Fruit fly (Drosophila melanogaster) whole organism, embryonic: ENCODE data around the gene CG15024.
A peak's percentile ranks its signal among the peaks of the same experiment; 100 is the strongest.

ENCODE experiments used
- ATbp ChIP-seq: fragments of 200-800 bp; sonication (Bioruptor generic); optimal IDR thresholded peaks from 2 replicates; lab custom pipeline; 2017; ENCODE audit warnings: missing biosample characterization, mild to moderate bottlenecking, missing genetic modification characterization, missing genetic modification reagents
- Ada2b ChIP-seq: fragments of 200-800 bp; sonication (Bioruptor generic); IDR thresholded peaks from 2 replicates; pipeline ENCODE4 v1.3.6; 2022; ENCODE audit warnings: missing biosample characterization, missing genetic modification characterization
- Awh ChIP-seq: fragments of 200-800 bp; sonication (Bioruptor generic); IDR thresholded peaks from 2 replicates; pipeline ENCODE4, ENCODE4 v1.3.6; 2022; ENCODE audit warnings: missing biosample characterization, missing genetic modification characterization
- B-H1 ChIP-seq: fragments of 200-800 bp; sonication (Bioruptor generic); IDR thresholded peaks from 3 replicates; pipeline ENCODE4 v1.3.6; 2022; ENCODE audit warnings: missing biosample characterization, missing genetic modification characterization
- CG10959 ChIP-seq: fragments of 200-800 bp; sonication (Bioruptor generic); IDR thresholded peaks from 2 replicates; pipeline ENCODE4 v1.3.6; 2022; ENCODE audit warnings: missing biosample characterization, missing genetic modification characterization
- CG11093 ChIP-seq: fragments of 200-800 bp; sonication (Bioruptor generic); IDR thresholded peaks from 3 replicates; pipeline ENCODE4 v1.3.6; 2022; ENCODE audit warnings: missing biosample characterization, missing genetic modification characterization
- CG13894 ChIP-seq: fragments of 200-800 bp; sonication (Bioruptor generic); optimal IDR thresholded peaks from 3 replicates; lab custom pipeline; 2018; ENCODE audit warnings: missing biosample characterization, mild to moderate bottlenecking, missing genetic modification characterization, moderate library complexity
- CG14860 ChIP-seq: fragments of 200-800 bp; sonication (Bioruptor generic); IDR thresholded peaks from 3 replicates; pipeline ENCODE4 v1.3.6; 2022; ENCODE audit warnings: missing biosample characterization, missing genetic modification characterization; ENCODE audit not compliant: partially characterized antibody
- CG15269 ChIP-seq: fragments of 200-800 bp; sonication (Bioruptor generic); optimal IDR thresholded peaks from 2 replicates; lab custom pipeline; 2018; ENCODE audit warnings: missing biosample characterization, mild to moderate bottlenecking, missing genetic modification characterization, moderate library complexity
- CG15601 ChIP-seq: fragments of 200-800 bp; sonication (Bioruptor generic); optimal IDR thresholded peaks from 3 replicates; lab custom pipeline; 2019; ENCODE audit warnings: missing biosample characterization, mild to moderate bottlenecking, missing genetic modification characterization, moderate library complexity
- CG16813 ChIP-seq: fragments of 200-800 bp; sonication (Bioruptor generic); IDR thresholded peaks from 3 replicates; pipeline ENCODE4 v1.3.6; 2022; ENCODE audit warnings: missing biosample characterization, missing genetic modification characterization; ENCODE audit not compliant: partially characterized antibody
- CG17186 ChIP-seq: fragments of 200-800 bp; sonication (Bioruptor generic); optimal IDR thresholded peaks from 3 replicates; lab custom pipeline; 2017; ENCODE audit warnings: missing biosample characterization, missing genetic modification reagents, missing genetic modification characterization
- CG17328 ChIP-seq: fragments of 200-800 bp; sonication (Bioruptor generic); IDR thresholded peaks from 2 replicates; pipeline ENCODE4 v1.3.6; 2022; ENCODE audit warnings: missing biosample characterization, missing genetic modification characterization
- CG17568 ChIP-seq: fragments of 200-800 bp; sonication (Bioruptor generic); optimal IDR thresholded peaks from 2 replicates; lab custom pipeline; 2018; ENCODE audit warnings: missing biosample characterization, mild to moderate bottlenecking, missing genetic modification characterization, moderate library complexity
- CG17612 ChIP-seq: fragments of 200-800 bp; sonication (Bioruptor generic); IDR thresholded peaks from 2 replicates; pipeline ENCODE4 v1.3.6; 2022; ENCODE audit warnings: missing biosample characterization, missing genetic modification characterization
- CG1832 ChIP-seq: fragments of 200-800 bp; sonication (Bioruptor generic); optimal IDR thresholded peaks from 2 replicates; lab custom pipeline; 2017; ENCODE audit warnings: missing biosample characterization, mild to moderate bottlenecking, missing genetic modification characterization, inconsistent platforms
- CG31388 ChIP-seq: fragments of 200-800 bp; sonication (Bioruptor generic); optimal IDR thresholded peaks from 2 replicates; lab custom pipeline; 2016; ENCODE audit warnings: missing biosample characterization, missing genetic modification characterization
- CG3407 ChIP-seq: fragments of 200-800 bp; sonication (Bioruptor generic); optimal IDR thresholded peaks from 2 replicates; lab custom pipeline; 2018; ENCODE audit warnings: missing biosample characterization, mild to moderate bottlenecking, missing genetic modification characterization
- CG4282 ChIP-seq: fragments of 200-800 bp; sonication (Bioruptor generic); optimal IDR thresholded peaks from 2 replicates; lab custom pipeline; 2016; ENCODE audit warnings: missing biosample characterization, missing genetic modification characterization
- CG6272 ChIP-seq: fragments of 200-800 bp; sonication (Bioruptor generic); IDR thresholded peaks from 2 replicates; pipeline ENCODE4 v1.3.6; 2022; ENCODE audit warnings: missing biosample characterization, missing genetic modification characterization
- CG7786 ChIP-seq: fragments of 200-800 bp; sonication (Bioruptor generic); optimal IDR thresholded peaks from 2 replicates; lab custom pipeline; 2016; ENCODE audit warnings: missing biosample characterization, missing genetic modification characterization
- CG9817 ChIP-seq: fragments of 200-800 bp; sonication (Bioruptor generic); optimal IDR thresholded peaks from 2 replicates; lab custom pipeline; 2018; ENCODE audit warnings: missing biosample characterization, mild to moderate bottlenecking, missing genetic modification characterization, moderate library complexity
- Camta ChIP-seq: fragments of 200-800 bp; sonication (Bioruptor generic); optimal IDR thresholded peaks from 2 replicates; lab custom pipeline; 2016; ENCODE audit warnings: missing biosample characterization, missing genetic modification characterization
- Doc3 ChIP-seq: fragments of 200-800 bp; sonication (Bioruptor generic); IDR thresholded peaks from 3 replicates; pipeline ENCODE4 v1.3.6; 2022; ENCODE audit warnings: missing biosample characterization, missing genetic modification characterization; ENCODE audit not compliant: partially characterized antibody
- Fer2 ChIP-seq: fragments of 200-800 bp; sonication (Bioruptor generic); optimal IDR thresholded peaks from 2 replicates; lab custom pipeline; 2018; ENCODE audit warnings: missing biosample characterization, mild to moderate bottlenecking, missing genetic modification characterization, moderate library complexity
- HmgD ChIP-seq: fragments of 200-800 bp; sonication (Bioruptor generic); optimal IDR thresholded peaks from 3 replicates; lab custom pipeline; 2016; ENCODE audit warnings: missing biosample characterization, missing genetic modification characterization
- Mes4 ChIP-seq: fragments of 200-800 bp; sonication (Bioruptor generic); optimal IDR thresholded peaks from 2 replicates; lab custom pipeline; 2016; ENCODE audit warnings: missing biosample characterization, missing genetic modification characterization
- Mrtf ChIP-seq: fragments of 200-800 bp; sonication (Bioruptor generic); IDR thresholded peaks from 3 replicates; pipeline ENCODE4 v1.3.6; 2022; ENCODE audit warnings: missing biosample characterization, missing genetic modification characterization
- NC2α ChIP-seq: fragments of 200-800 bp; sonication (Bioruptor generic); optimal IDR thresholded peaks from 2 replicates; lab custom pipeline; 2016; ENCODE audit warnings: missing biosample characterization, missing genetic modification characterization
- Nf-YA ChIP-seq: fragments of 200-800 bp; sonication (Bioruptor generic); IDR thresholded peaks from 2 replicates; pipeline ENCODE4 v1.3.6; 2022; ENCODE audit warnings: missing biosample characterization, missing genetic modification characterization
- Rfx ChIP-seq: fragments of 200-800 bp; sonication (Bioruptor generic); IDR thresholded peaks from 2 replicates; pipeline ENCODE4 v1.3.6; 2022; ENCODE audit warnings: missing biosample characterization, missing genetic modification characterization
- Side ChIP-seq: fragments of 200-800 bp; sonication (Bioruptor generic); optimal IDR thresholded peaks from 2 replicates; lab custom pipeline; 2016; ENCODE audit warnings: missing biosample characterization, missing genetic modification characterization
- Sin3A ChIP-seq: fragments of >200 bp; optimal IDR thresholded peaks from 2 replicates; lab custom pipeline; 2018
- Trl ChIP-seq, 3 experiments: fragments of >200 bp in 2 of 3; fragments of 200-800 bp in 1 of 3; sonication (Bioruptor generic) in 1 of 3; optimal IDR thresholded peaks; 2 replicates in 1 of 3; 3 replicates in 2 of 3; lab custom pipeline; 2016 to 2017; ENCODE audit warnings: missing biosample characterization in 1 of 3, missing genetic modification characterization in 1 of 3
- ab ChIP-seq: fragments of 200-800 bp; sonication (Bioruptor generic); optimal IDR thresholded peaks from 2 replicates; lab custom pipeline; 2016; ENCODE audit warnings: missing biosample characterization, missing genetic modification characterization
- ac ChIP-seq: fragments of 200-800 bp; sonication (Bioruptor generic); optimal IDR thresholded peaks from 3 replicates; lab custom pipeline; 2017; ENCODE audit warnings: missing biosample characterization, mild to moderate bottlenecking, missing genetic modification characterization
- bigmax ChIP-seq: fragments of 200-800 bp; sonication (Bioruptor generic); optimal IDR thresholded peaks from 2 replicates; lab custom pipeline; 2018; ENCODE audit warnings: missing biosample characterization, mild to moderate bottlenecking, missing genetic modification characterization
- danr ChIP-seq: fragments of 200-800 bp; sonication (Bioruptor generic); IDR thresholded peaks from 2 replicates; pipeline ENCODE4 v1.3.6; 2022; ENCODE audit warnings: missing biosample characterization, missing genetic modification characterization
- dmrt99B ChIP-seq: fragments of 200-800 bp; sonication (Bioruptor generic); optimal IDR thresholded peaks from 2 replicates; lab custom pipeline; 2018; ENCODE audit warnings: missing biosample characterization, mild to moderate bottlenecking, missing genetic modification characterization, moderate library complexity
- jing ChIP-seq: fragments of 200-800 bp; sonication (Bioruptor generic); optimal IDR thresholded peaks from 2 replicates; lab custom pipeline; 2018; ENCODE audit warnings: missing biosample characterization, mild to moderate bottlenecking, missing genetic modification characterization
- mam ChIP-seq: fragments of 200-800 bp; sonication (Bioruptor generic); optimal IDR thresholded peaks from 3 replicates; lab custom pipeline; 2016; ENCODE audit warnings: missing biosample characterization, missing genetic modification characterization
- otp ChIP-seq: fragments of 200-800 bp; sonication (Bioruptor generic); IDR thresholded peaks from 3 replicates; pipeline ENCODE4, ENCODE4 v1.3.6; 2022; ENCODE audit warnings: missing biosample characterization, missing genetic modification characterization
- pum ChIP-seq: fragments of 200-800 bp; sonication (Bioruptor generic); optimal IDR thresholded peaks from 2 replicates; lab custom pipeline; 2016; ENCODE audit warnings: missing biosample characterization, missing genetic modification characterization
- stwl ChIP-seq: fragments of 200-800 bp; sonication (Bioruptor generic); optimal IDR thresholded peaks from 3 replicates; lab custom pipeline; 2018; ENCODE audit warnings: missing biosample characterization, mild to moderate bottlenecking, missing genetic modification characterization, moderate library complexity
- tin ChIP-seq: fragments of 200-800 bp; sonication (Bioruptor generic); optimal IDR thresholded peaks from 3 replicates; lab custom pipeline; 2016; ENCODE audit warnings: missing biosample characterization, missing genetic modification characterization
- trem ChIP-seq: fragments of 200-800 bp; optimal IDR thresholded peaks from 3 replicates; lab custom pipeline; 2019; ENCODE audit warnings: missing biosample characterization, mild to moderate bottlenecking, missing genetic modification characterization, moderate library complexity
- twi ChIP-seq: fragments of 200-800 bp; optimal IDR thresholded peaks from 2 replicates; lab custom pipeline; 2019; ENCODE audit warnings: missing biosample characterization, mild to moderate bottlenecking, missing genetic modification characterization, moderate library complexity
- unpg ChIP-seq: fragments of 200-800 bp; sonication (Bioruptor generic); optimal IDR thresholded peaks from 3 replicates; lab custom pipeline; 2018; ENCODE audit warnings: missing biosample characterization, mild to moderate bottlenecking, missing genetic modification characterization, moderate library complexity
- wek ChIP-seq: fragments of 200-800 bp; sonication (Bioruptor generic); optimal IDR thresholded peaks from 3 replicates; lab custom pipeline; 2018; ENCODE audit warnings: missing biosample characterization, mild to moderate bottlenecking, missing genetic modification characterization, moderate library complexity
- zf30C ChIP-seq: fragments of 200-800 bp; sonication (Bioruptor generic); optimal IDR thresholded peaks from 3 replicates; lab custom pipeline; 2018; ENCODE audit warnings: missing biosample characterization, mild to moderate bottlenecking, missing genetic modification characterization

The CG15024 gene

DNA sequence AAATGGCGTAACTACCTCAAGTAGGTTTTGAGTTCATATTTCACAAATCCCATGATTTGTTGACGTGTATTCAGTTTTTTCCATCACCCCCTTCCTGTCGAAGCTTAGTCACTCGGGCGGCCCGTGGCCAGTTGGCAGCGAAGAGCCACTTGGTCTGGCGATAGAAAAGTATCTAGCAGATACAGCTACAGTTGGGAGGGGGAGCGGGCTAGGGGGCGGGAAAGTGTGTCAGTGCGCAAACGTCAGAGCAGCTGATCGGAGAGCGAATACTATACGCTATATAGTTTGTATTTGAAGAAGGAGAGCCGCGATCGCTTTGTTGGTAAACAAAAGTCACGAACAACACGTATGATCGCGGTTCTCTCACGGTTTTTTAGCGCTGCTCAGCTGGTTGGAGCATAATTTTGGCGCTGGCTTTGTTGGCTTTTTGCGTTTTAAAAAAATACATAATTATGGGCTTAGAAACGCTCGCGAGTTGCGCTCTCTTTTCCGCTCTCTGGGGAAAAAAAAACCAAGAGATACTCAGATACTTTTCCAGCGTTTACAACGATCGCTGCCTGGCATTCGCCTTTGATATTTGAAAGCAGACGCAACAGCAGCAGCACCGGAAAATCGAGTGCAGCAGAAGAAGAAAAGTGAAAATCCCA, 49.7 kb downstream of the CG15024 start (continued):
- TF ChIP-seq trem (tag; lab: Kevin White, UChicago), result no peak
- no peak for TF ChIP-seq Sin3A (lab: Kevin White, UChicago)
- TF ChIP-seq ATbp (GFP tag; lab: Kevin White, UChicago), result no peak
- TF ChIP-seq Side (GFP tag; lab: Kevin White, UChicago), result no peak
- peak; percentile 80 for TF ChIP-seq CG13894 (tag; lab: Kevin White, UChicago)
- TF ChIP-seq CG3407 (GFP tag; lab: Kevin White, UChicago), result no peak
- no peak for TF ChIP-seq NC2α
- TF ChIP-seq ab (GFP tag; lab: Kevin White, UChicago), result no peak
- TF ChIP-seq Nf-YA (GFP tag; lab: Robert Waterston, UW), result no peak
- TF ChIP-seq ac (GFP tag; lab: Kevin White, UChicago), result no peak
- no peak for TF ChIP-seq Doc3
- TF ChIP-seq CG9817 (tag; lab: Kevin White, UChicago), result peak; percentile 32
- TF ChIP-seq stwl (tag; lab: Kevin White, UChicago), result no peak
- TF ChIP-seq bigmax, result no peak
- TF ChIP-seq Trl (optimal IDR thresholded peaks at IDR 0.05; lab: Kevin White, UChicago), result peak; percentile 65 to 93
- TF ChIP-seq Trl (GFP tag; optimal IDR thresholded peaks at IDR 0.05; lab: Kevin White, UChicago), result no peak
- TF ChIP-seq zf30C, result peak; percentile 8
- TF ChIP-seq Mes4 (GFP tag; lab: Kevin White, UChicago), result no peak
- no peak for TF ChIP-seq Mrtf (GFP tag; lab: Robert Waterston, UW)
- TF ChIP-seq CG4282, result no peak
- TF ChIP-seq CG17186 (GFP tag; lab: Kevin White, UChicago), result no peak
- no peak for TF ChIP-seq Fer2 (tag; lab: Kevin White, UChicago)
- TF ChIP-seq otp (GFP tag; lab: Robert Waterston, UW), result peak; percentile 60; the same call in 1 of the 3 replicates
- TF ChIP-seq CG14860 (GFP tag; lab: Robert Waterston, UW), result no peak
- no peak for TF ChIP-seq tin
- no peak for TF ChIP-seq CG16813 (GFP tag; lab: Robert Waterston, UW)
- no peak for TF ChIP-seq Awh (GFP tag; lab: Robert Waterston, UW)
- TF ChIP-seq CG17612 (GFP tag; lab: Robert Waterston, UW), result no peak
- 0 out of 2 replicates have a peak, but pooled peaks have one; percentile 33 for TF ChIP-seq CG17328 (GFP tag; lab: Robert Waterston, UW)
- peak; percentile 37; the same call in 1 of the 2 replicates for TF ChIP-seq Ada2b
- peak; percentile 47 for TF ChIP-seq wek (GFP tag; lab: Kevin White, UChicago)
- no peak for TF ChIP-seq CG1832 (GFP tag; lab: Kevin White, UChicago)
- TF ChIP-seq dmrt99B (tag; lab: Kevin White, UChicago), result no peak
- TF ChIP-seq Camta (GFP tag; lab: Kevin White, UChicago), result no peak
- no peak for TF ChIP-seq CG31388 (GFP tag; lab: Kevin White, UChicago)
- TF ChIP-seq CG6272 (GFP tag; lab: Robert Waterston, UW), result no peak
- TF ChIP-seq unpg (GFP tag; lab: Kevin White, UChicago), result no peak
- no peak for TF ChIP-seq CG11093 (GFP tag; lab: Robert Waterston, UW)
- peak; percentile 18 for TF ChIP-seq CG15269 (tag; lab: Kevin White, UChicago)
- no peak for TF ChIP-seq B-H1 (GFP tag; lab: Robert Waterston, UW)
- no peak for TF ChIP-seq CG10959
- peak; percentile 14 for TF ChIP-seq mam (GFP tag; lab: Kevin White, UChicago)
- no peak for TF ChIP-seq jing (GFP tag; lab: Kevin White, UChicago)
- TF ChIP-seq HmgD (GFP tag; lab: Kevin White, UChicago), result no peak
- TF ChIP-seq twi (tag; lab: Kevin White, UChicago), result no peak
- no peak for TF ChIP-seq CG7786 (GFP tag; lab: Kevin White, UChicago)
- TF ChIP-seq Rfx (GFP tag; lab: Robert Waterston, UW), result peak; percentile 74
- TF ChIP-seq CG15601 (tag; lab: Kevin White, UChicago), result no peak
- peak; percentile 1 for TF ChIP-seq CG17568
- TF ChIP-seq danr (GFP tag; lab: Robert Waterston, UW), result no peak
- no peak for TF ChIP-seq pum (GFP tag; lab: Kevin White, UChicago)
